Worm (Caenorhabditis elegans): Measurements from ENCODE around the gene pab-2.

Gene pab-2

ce11 chrX:13539701-13540100 lies 12.5 kb upstream of the pab-2 start (continued):
- TF ChIP-seq jun-1 (tag; optimal IDR thresholded peaks at IDR 0.05) (no peak), zfp-2 (tag; optimal IDR thresholded peaks at IDR 0.05) (no peak), arid-1 (GFP tag; conservative IDR thresholded peaks at IDR 0.05) (no peak), sdz-12 (GFP tag; optimal IDR thresholded peaks at IDR 0.05) (no peak), daf-8 (GFP tag; IDR thresholded peaks at IDR 0.05) (no peak), aha-1 (tag) (no peak), php-3 (GFP tag; IDR thresholded peaks at IDR 0.05) (no peak), ama-1 (optimal IDR thresholded peaks at IDR 0.05) (no peak), lim-7 (GFP tag; IDR thresholded peaks at IDR 0.05) (no peak)

ce11 chrX:13536759-13537158 lies 9.5 kb upstream of the pab-2 start, which contains the start of gene R01E6.5:
Gene R01E6.5, plus strand, starts transcription at chrX:13537059.
- no peak for TF ChIP-seq F49E8.2 (tag; optimal IDR thresholded peaks at IDR 0.05; ENCODE audit: borderline replicate concordance)

- TF ChIP-seq T26A8.4 (GFP tag; IDR thresholded peaks at IDR 0.05) (no peak), nhr-11 (tag; optimal IDR thresholded peaks at IDR 0.05) (no peak), lin-29 (GFP tag; IDR thresholded peaks at IDR 0.05) (no peak), set-16 (GFP tag; IDR thresholded peaks at IDR 0.05) (peak; percentile 57), ces-1 (GFP tag; optimal IDR thresholded peaks at IDR 0.05) (peak; percentile 74), zip-11 (GFP tag; IDR thresholded peaks at IDR 0.05) (no peak), aha-1 (tag) (peak; percentile 76), unc-39 (tag; optimal IDR thresholded peaks at IDR 0.05) (no peak), lin-1 (GFP tag; IDR thresholded peaks at IDR 0.05) (no peak), F44E2.7 (GFP tag; IDR thresholded peaks at IDR 0.05) (no peak), fkh-10 (GFP tag; optimal IDR thresholded peaks at IDR 0.05) (peak; percentile 19), egl-43 (GFP tag; IDR thresholded peaks at IDR 0.05) (0 out of 2 replicates have a peak, but pooled peaks have one; percentile 38), zfp-3 (GFP tag; conservative IDR thresholded peaks at IDR 0.05) (no peak), Y75B8A.6 (GFP tag; IDR thresholded peaks at IDR 0.05) (no peak), cey-2 (tag; optimal IDR thresholded peaks at IDR 0.05; ENCODE audit: borderline replicate concordance, insufficient read depth) (no peak), zfp-2 (tag; optimal IDR thresholded peaks at IDR 0.05) (no peak), lsy-2 (tag; optimal IDR thresholded peaks at IDR 0.05) (no peak), ceh-62 (tag; optimal IDR thresholded peaks at IDR 0.05) (no peak), daf-8 (GFP tag; IDR thresholded peaks at IDR 0.05) (no peak), gei-8 (GFP tag; optimal IDR thresholded peaks at IDR 0.05) (no peak), unc-62 (GFP tag; optimal IDR thresholded peaks at IDR 0.05 in 1 of 2) (peak in 1 of 2 experiments; percentile 93), unc-62 (tag; optimal IDR thresholded peaks at IDR 0.05) (no peak), mxl-2 (GFP tag; conservative IDR thresholded peaks at IDR 0.05) (no peak), snpc-1.2 (GFP tag; IDR thresholded peaks at IDR 0.05) (no peak), mes-2 (tag; optimal IDR thresholded peaks at IDR 0.05; ENCODE audit: poor library complexity, severe bottlenecking) (no peak), lir-3 (tag; optimal IDR thresholded peaks at IDR 0.05) (no peak), ztf-7 (tag; optimal IDR thresholded peaks at IDR 0.05) (no peak), nhr-25 (tag; optimal IDR thresholded peaks at IDR 0.05; ENCODE audit: borderline replicate concordance, insufficient read depth) (no peak), lim-7 (GFP tag; IDR thresholded peaks at IDR 0.05) (no peak), madf-9 (GFP tag; conservative IDR thresholded peaks at IDR 0.05) (no peak), ztf-11 (tag; optimal IDR thresholded peaks at IDR 0.05) (no peak), snpc-4 (tag; optimal IDR thresholded peaks at IDR 0.05) (no peak), D1046.2 (GFP tag; IDR thresholded peaks at IDR 0.05) (no peak), nhr-111 (GFP tag; optimal IDR thresholded peaks at IDR 0.05) (no peak), lin-39 (tag; optimal IDR thresholded peaks at IDR 0.05) (no peak), nhr-237 (tag; optimal IDR thresholded peaks at IDR 0.05) (no peak)
Measured at ce11 chrX:13532424-13533309, 5.5 kb upstream of the pab-2 start, which contains the start of gene acr-12. Gene acr-12, plus strand, starts transcription at chrX:13532853.
